Worm (Caenorhabditis elegans) whole organism, midembryonic: ENCODE results near the gene nhr-63.

ENCODE experiments used
- cog-1 ChIP-seq: sonication (generic microtip); optimal IDR thresholded peaks from 2 replicates; lab custom pipeline; 2016; ENCODE audit warnings: missing genetic modification characterization, missing compliant biosample characterization
- flt-1 ChIP-seq: fragments of 200-800 bp; sonication (Bioruptor generic); IDR thresholded peaks from 2 replicates; pipeline ENCODE4 v1.3.6; 2022; ENCODE audit warnings: missing genetic modification characterization, missing compliant biosample characterization
- klf-2 ChIP-seq: fragments of 200-800 bp; sonication (Bioruptor generic); conservative IDR thresholded peaks from 2 replicates; pipeline ENCODE4 v1.3.6; 2022; ENCODE audit warnings: missing genetic modification reagents, missing genetic modification characterization, missing compliant biosample characterization
- med-1 ChIP-seq: sonication (generic microtip); optimal IDR thresholded peaks from 2 replicates; lab custom pipeline; 2017; ENCODE audit warnings: missing genetic modification characterization, mild to moderate bottlenecking, missing compliant biosample characterization, antibody characterized with exemption, missing genetic modification reagents; ENCODE audit not compliant: insufficient read depth
- ref-1 ChIP-seq: fragments of 200-800 bp; sonication (Bioruptor generic); conservative IDR thresholded peaks from 2 replicates; pipeline ENCODE4 v1.3.6; 2022; ENCODE audit warnings: missing genetic modification reagents, missing genetic modification characterization, missing compliant biosample characterization
- ztf-23 ChIP-seq: fragments of 200-800 bp; sonication (Bioruptor generic); IDR thresholded peaks from 2 replicates; pipeline ENCODE4 v1.3.6; 2022; ENCODE audit warnings: missing genetic modification reagents, missing genetic modification characterization, missing compliant biosample characterization
- ztf-29 ChIP-seq: fragments of 200-800 bp; sonication (Bioruptor generic); IDR thresholded peaks from 2 replicates; pipeline ENCODE4 v1.3.6; 2022; ENCODE audit warnings: missing genetic modification reagents, missing genetic modification characterization, missing compliant biosample characterization

ce11 chrV:16045837-16046236 lies 43.4 kb downstream of the nhr-63 start, which contains the start of gene T10C6.15:
- TF ChIP-seq med-1 (GFP tag; lab: Kevin White, UChicago) (no peak), ref-1 (no peak), ztf-23 (GFP tag; lab: Robert Waterston, UW) (no peak), ztf-29 (GFP tag; lab: Robert Waterston, UW) (no peak), klf-2 (GFP tag; lab: Robert Waterston, UW) (no peak), flt-1 (GFP tag; lab: Robert Waterston, UW) (no peak), cog-1 (tag; lab: Kevin White, UChicago) (no peak)
